Worm (Caenorhabditis elegans): ENCODE data around the gene gpch-1.

Gene gpch-1

DNA sequence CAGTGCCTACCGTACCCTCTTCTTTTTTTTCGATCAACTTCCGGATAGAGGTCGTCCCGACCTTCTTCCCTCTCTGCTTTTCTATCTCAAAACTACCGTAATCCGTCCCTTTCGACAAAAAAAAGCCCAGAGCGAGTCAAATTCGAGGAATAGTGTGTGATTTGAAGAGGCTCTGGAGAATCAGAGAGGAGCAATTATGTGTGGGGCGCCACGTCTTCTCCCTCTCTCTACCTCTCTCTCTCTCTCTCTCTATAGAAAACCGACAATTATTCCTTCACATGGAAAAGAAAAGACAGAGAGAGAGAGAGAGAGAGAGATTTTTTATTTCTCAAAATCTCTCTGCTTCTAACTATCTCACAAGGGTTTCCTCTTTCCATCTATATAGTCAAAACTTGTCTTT lies 48.2 kb downstream of the gpch-1 start:
- TF ChIP-seq ceh-16 (tag; optimal IDR thresholded peaks at IDR 0.05), result no peak
- peak; percentile 15 for TF ChIP-seq nhr-25 (tag; optimal IDR thresholded peaks at IDR 0.05)
- peak; percentile 63 for TF ChIP-seq nfya-1 (tag; optimal IDR thresholded peaks at IDR 0.05; ENCODE audit: insufficient read depth)
- TF ChIP-seq skn-1 (tag; optimal IDR thresholded peaks at IDR 0.05), result no peak
- no peak for TF ChIP-seq elt-3 (tag; optimal IDR thresholded peaks at IDR 0.05)
- no peak for TF ChIP-seq nhr-237 (tag; optimal IDR thresholded peaks at IDR 0.05)
- no peak for TF ChIP-seq nhr-28 (tag; optimal IDR thresholded peaks at IDR 0.05)
- peak; percentile 40 for TF ChIP-seq nhr-23 (tag; optimal IDR thresholded peaks at IDR 0.05)

DNA sequence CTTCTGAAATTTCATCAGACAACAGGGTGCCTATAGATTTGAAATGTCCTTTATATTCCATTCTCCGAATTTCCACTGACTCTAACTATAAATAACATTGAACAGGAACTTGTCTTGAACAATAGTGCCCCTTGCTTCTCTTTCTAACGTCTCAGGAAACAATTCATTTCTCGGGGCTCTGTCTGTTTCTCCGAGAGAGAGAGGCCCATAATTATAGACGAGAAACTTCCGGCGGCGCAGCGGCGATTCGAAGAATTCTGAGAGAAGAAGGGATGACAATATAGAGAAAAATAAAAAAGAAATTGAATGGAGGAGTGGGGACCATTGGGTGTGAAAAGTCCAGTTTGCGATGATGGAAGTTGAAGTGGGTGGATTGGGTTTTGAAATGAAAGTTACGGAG lies 51.9 kb downstream of the gpch-1 start:
- TF ChIP-seq tbx-2 (tag; optimal IDR thresholded peaks at IDR 0.05) (peak; percentile 22), nhr-237 (tag; optimal IDR thresholded peaks at IDR 0.05) (no peak), lin-39 (tag; optimal IDR thresholded peaks at IDR 0.05) (peak; percentile 72), ama-1 (optimal IDR thresholded peaks at IDR 0.05) (no peak)

DNA sequence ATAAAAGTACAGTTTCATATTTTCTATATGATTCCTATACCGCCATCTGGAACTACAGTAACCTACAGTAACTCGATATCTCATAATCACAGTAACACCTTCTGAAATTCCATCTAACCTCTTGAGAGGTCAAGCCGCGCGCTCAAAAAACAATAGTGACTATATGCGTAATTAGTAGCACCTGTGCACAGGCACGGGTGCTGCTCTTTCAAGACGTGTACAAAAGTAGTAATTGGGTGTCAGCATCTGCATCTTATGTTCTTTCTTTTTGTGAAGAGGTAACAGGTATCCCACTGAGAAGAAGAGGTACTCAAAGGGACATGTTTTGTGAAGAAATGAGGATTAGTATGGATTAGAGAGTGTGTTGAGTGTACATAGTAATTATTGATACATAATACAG lies 53.0 kb downstream of the gpch-1 start:
- no peak for TF ChIP-seq snpc-4 (tag; optimal IDR thresholded peaks at IDR 0.05)
- TF ChIP-seq ceh-28 (tag; optimal IDR thresholded peaks at IDR 0.05), result no peak
- TF ChIP-seq nfya-1 (tag; optimal IDR thresholded peaks at IDR 0.05; ENCODE audit: insufficient read depth), result no peak
- no peak for TF ChIP-seq aly-2 (tag; optimal IDR thresholded peaks at IDR 0.05)
- no peak for TF ChIP-seq daf-12 (tag; optimal IDR thresholded peaks at IDR 0.05)
- no peak for TF ChIP-seq nhr-76 (tag; optimal IDR thresholded peaks at IDR 0.05)
- TF ChIP-seq eor-1 (tag; optimal IDR thresholded peaks at IDR 0.05), result no peak
- TF ChIP-seq ztf-11 (tag; optimal IDR thresholded peaks at IDR 0.05), result no peak
- TF ChIP-seq hmg-11 (tag; optimal IDR thresholded peaks at IDR 0.05), result no peak

Measured in whole organism, L3 larva.